Fruit fly (Drosophila melanogaster): ENCODE data around the gene dmGlut.

- TF ChIP-seq CG8478 (optimal IDR thresholded peaks at IDR 0.05): no peak
- TF ChIP-seq CTCF (optimal IDR thresholded peaks at IDR 0.05): peak; percentile 41 to 45
Observed at dm6 chr2L:12007331-12007791, 19.9 kb upstream of the dmGlut start.

Data from S2 (cell line).